Worm (Caenorhabditis elegans) whole organism, L4/young adult: ENCODE results near the gene ttll-12.

Experiments used
- W03F9.2 ChIP-seq: fragments of 150-350 bp; optimal IDR thresholded peaks from 2 replicates; lab custom pipeline; 2014; ENCODE audit warnings: missing biosample characterization, missing genetic modification characterization
- dao-5 ChIP-seq: sonication (generic microtip); optimal IDR thresholded peaks from 2 replicates; lab custom pipeline; 2016; ENCODE audit warnings: missing genotype, missing genetic modification characterization, moderate library complexity, missing compliant biosample characterization
- him-1 ChIP-seq: sonication (generic microtip); optimal IDR thresholded peaks from 2 replicates; lab custom pipeline; 2016; ENCODE audit warnings: missing genotype, missing genetic modification reagents, missing genetic modification characterization, missing compliant biosample characterization

DNA sequence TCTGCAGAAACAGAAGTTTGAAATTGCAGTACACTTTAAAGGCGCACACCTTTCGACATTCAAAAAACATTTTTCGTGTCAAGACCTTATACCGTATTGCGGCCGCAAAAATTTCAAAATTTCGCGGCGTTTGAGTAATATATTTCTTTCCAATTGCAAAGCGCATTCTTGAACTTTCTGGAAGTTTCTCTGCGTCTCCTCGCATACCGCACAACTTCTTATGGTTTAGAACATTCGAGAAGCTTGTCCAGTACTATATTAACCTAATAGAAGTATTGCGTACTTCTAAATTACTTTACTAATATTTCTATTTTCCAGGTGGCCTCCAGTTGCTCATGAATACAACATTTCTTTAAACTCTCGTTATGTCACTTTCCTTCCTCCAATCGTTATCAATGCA, 2.1 kb upstream of the ttll-12 start:
- TF ChIP-seq W03F9.2 (tag; lab: Kevin White, UChicago) (no peak), him-1 (tag; lab: Kevin White, UChicago) (no peak), dao-5 (tag; lab: Kevin White, UChicago) (no peak)
